Fruit fly (Drosophila melanogaster) whole organism, prepupa: ENCODE results near the gene CG11444.

Experiments
- CG10631 ChIP-seq: fragments of 200-800 bp; sonication (Bioruptor generic); optimal IDR thresholded peaks from 2 replicates; lab custom pipeline; 2016; ENCODE audit warnings: missing biosample characterization, missing genetic modification characterization
- CG11294 ChIP-seq: fragments of 200-800 bp; sonication (Bioruptor generic); IDR thresholded peaks from 2 replicates; pipeline ENCODE4 v1.3.6; 2022; ENCODE audit warnings: missing biosample characterization, missing genetic modification characterization
- CG15336 ChIP-seq: fragments of 200-800 bp; sonication (Bioruptor generic); IDR thresholded peaks from 2 replicates; pipeline ENCODE4 v1.3.6; 2022; ENCODE audit warnings: missing biosample characterization, missing genetic modification characterization
- CG1621 ChIP-seq: fragments of 200-800 bp; sonication (Bioruptor generic); optimal IDR thresholded peaks from 3 replicates; lab custom pipeline; 2018; ENCODE audit warnings: missing biosample characterization, mild to moderate bottlenecking, missing genetic modification characterization
- CG31627 ChIP-seq: fragments of 200-800 bp; sonication (Bioruptor generic); optimal IDR thresholded peaks from 3 replicates; lab custom pipeline; 2016; ENCODE audit warnings: missing biosample characterization, missing genetic modification characterization
- CG32006 ChIP-seq: fragments of 200-800 bp; sonication (Bioruptor generic); optimal IDR thresholded peaks from 3 replicates; lab custom pipeline; 2017; ENCODE audit warnings: missing biosample characterization, mild to moderate bottlenecking, missing genetic modification characterization
- CG34406 ChIP-seq: fragments of 200-800 bp; sonication (Bioruptor generic); optimal IDR thresholded peaks from 3 replicates; lab custom pipeline; 2016; ENCODE audit warnings: missing biosample characterization, missing genetic modification characterization
- CG3919 ChIP-seq: fragments of 200-800 bp; sonication (Bioruptor generic); optimal IDR thresholded peaks from 3 replicates; lab custom pipeline; 2016; ENCODE audit warnings: missing biosample characterization, missing genetic modification characterization
- CG4318 ChIP-seq: fragments of 200-800 bp; sonication (Bioruptor generic); optimal IDR thresholded peaks from 3 replicates; lab custom pipeline; 2017; ENCODE audit warnings: missing biosample characterization, mild to moderate bottlenecking, missing genetic modification characterization
- CG6163 ChIP-seq: fragments of 200-800 bp; sonication (Bioruptor generic); IDR thresholded peaks from 3 replicates; pipeline ENCODE4 v1.3.6; 2022; ENCODE audit warnings: missing biosample characterization, missing genetic modification characterization
- CG6792 ChIP-seq: fragments of 200-800 bp; sonication (Bioruptor generic); optimal IDR thresholded peaks from 3 replicates; lab custom pipeline; 2016; ENCODE audit warnings: missing biosample characterization, missing genetic modification characterization
- CG6808 ChIP-seq: fragments of 200-800 bp; sonication (Bioruptor generic); optimal IDR thresholded peaks from 3 replicates; lab custom pipeline; 2017; ENCODE audit warnings: missing biosample characterization, missing genetic modification characterization, mild to moderate bottlenecking, moderate library complexity, missing genetic modification reagents
- CG8119 ChIP-seq: fragments of 200-800 bp; sonication (Bioruptor generic); IDR thresholded peaks from 3 replicates; pipeline ENCODE4 v1.3.6; 2022; ENCODE audit warnings: missing biosample characterization, missing genetic modification characterization
- CG8319 ChIP-seq: fragments of 200-800 bp; sonication (Bioruptor generic); optimal IDR thresholded peaks from 3 replicates; lab custom pipeline; 2016; ENCODE audit warnings: missing biosample characterization, missing genetic modification characterization
- CG9139 ChIP-seq: fragments of 200-800 bp; sonication (Bioruptor generic); optimal IDR thresholded peaks from 3 replicates; lab custom pipeline; 2017; ENCODE audit warnings: missing biosample characterization, mild to moderate bottlenecking, missing genetic modification characterization
- Eip75B ChIP-seq: fragments of 200-800 bp; sonication (Bioruptor generic); optimal IDR thresholded peaks from 3 replicates; lab custom pipeline; 2016; ENCODE audit warnings: missing biosample characterization, missing genetic modification characterization
- Eip78C ChIP-seq: fragments of 200-800 bp; sonication (Bioruptor generic); peaks from one replicate; lab custom pipeline; 2016; ENCODE audit warnings: missing biosample characterization, missing genetic modification characterization
- Ets96B ChIP-seq: fragments of 200-800 bp; optimal IDR thresholded peaks from 2 replicates; lab custom pipeline; 2019; ENCODE audit warnings: missing biosample characterization, mild to moderate bottlenecking, missing genetic modification characterization, moderate library complexity
- Hr39 ChIP-seq: fragments of 200-800 bp; sonication (Bioruptor generic); optimal IDR thresholded peaks from 2 replicates; lab custom pipeline; 2016; ENCODE audit warnings: missing biosample characterization, missing genetic modification characterization
- Lpt ChIP-seq: fragments of 200-800 bp; sonication (Bioruptor generic); optimal IDR thresholded peaks from 3 replicates; lab custom pipeline; 2016; ENCODE audit warnings: missing biosample characterization, missing genetic modification characterization
- Met ChIP-seq: fragments of 200-800 bp; sonication (Bioruptor generic); optimal IDR thresholded peaks from 3 replicates; lab custom pipeline; 2016; ENCODE audit warnings: missing biosample characterization, missing genetic modification characterization
- OdsH ChIP-seq: fragments of 200-800 bp; sonication (Bioruptor generic); optimal IDR thresholded peaks from 3 replicates; lab custom pipeline; 2016; ENCODE audit warnings: missing biosample characterization, missing genetic modification characterization
- Smox ChIP-seq: fragments of 200-800 bp; sonication (Bioruptor generic); optimal IDR thresholded peaks from 3 replicates; lab custom pipeline; 2016; ENCODE audit warnings: missing biosample characterization, missing genetic modification characterization
- Sox102F ChIP-seq: fragments of 200-800 bp; sonication (Bioruptor generic); optimal IDR thresholded peaks from 2 replicates; lab custom pipeline; 2016; ENCODE audit warnings: missing biosample characterization, mild to moderate bottlenecking, missing genetic modification characterization
- achi ChIP-seq: fragments of 200-800 bp; sonication (Bioruptor generic); optimal IDR thresholded peaks from 3 replicates; lab custom pipeline; 2016; ENCODE audit warnings: missing biosample characterization, missing genetic modification characterization
- acj6 ChIP-seq: fragments of 200-800 bp; sonication (Bioruptor generic); optimal IDR thresholded peaks from 3 replicates; lab custom pipeline; 2016; ENCODE audit warnings: missing biosample characterization, missing genetic modification characterization
- cyc ChIP-seq: fragments of 200-800 bp; sonication (Bioruptor generic); optimal IDR thresholded peaks from 3 replicates; lab custom pipeline; 2016; ENCODE audit warnings: missing biosample characterization, missing genetic modification characterization
- dac ChIP-seq: fragments of 200-800 bp; sonication (Bioruptor generic); optimal IDR thresholded peaks from 2 replicates; lab custom pipeline; 2017; ENCODE audit warnings: missing biosample characterization, mild to moderate bottlenecking, missing genetic modification characterization
- eg ChIP-seq: fragments of 200-800 bp; sonication (Bioruptor generic); IDR thresholded peaks from 3 replicates; pipeline ENCODE4 v1.3.6; 2022; ENCODE audit warnings: missing biosample characterization, missing genetic modification characterization
- esn ChIP-seq: fragments of 200-800 bp; sonication (Bioruptor generic); optimal IDR thresholded peaks from 2 replicates; lab custom pipeline; 2016; ENCODE audit warnings: missing biosample characterization, mild to moderate bottlenecking, missing genetic modification characterization, moderate library complexity
- fd59A ChIP-seq: fragments of 200-800 bp; sonication (Bioruptor generic); optimal IDR thresholded peaks from 2 replicates; lab custom pipeline; 2017; ENCODE audit warnings: missing biosample characterization, mild to moderate bottlenecking, missing genetic modification characterization, missing genetic modification reagents
- fd85E ChIP-seq: fragments of 200-800 bp; sonication (Bioruptor generic); optimal IDR thresholded peaks from 3 replicates; lab custom pipeline; 2016; ENCODE audit warnings: missing biosample characterization, missing genetic modification characterization
- fkh ChIP-seq: fragments of 200-800 bp; sonication (Bioruptor generic); optimal IDR thresholded peaks from 3 replicates; lab custom pipeline; 2017; ENCODE audit warnings: missing biosample characterization, mild to moderate bottlenecking, missing genetic modification characterization, moderate library complexity
- lz ChIP-seq: fragments of 200-800 bp; sonication (Bioruptor generic); optimal IDR thresholded peaks from 3 replicates; lab custom pipeline; 2016; ENCODE audit warnings: missing biosample characterization, missing genetic modification characterization
- net ChIP-seq: fragments of 200-800 bp; sonication (Bioruptor generic); optimal IDR thresholded peaks from 3 replicates; lab custom pipeline; 2016; ENCODE audit warnings: missing biosample characterization, missing genetic modification characterization
- pdm3 ChIP-seq: fragments of 200-800 bp; sonication (Bioruptor generic); optimal IDR thresholded peaks from 3 replicates; lab custom pipeline; 2016; ENCODE audit warnings: missing biosample characterization, missing genetic modification characterization
- salr ChIP-seq, 2 experiments: fragments of 200-800 bp; sonication (Bioruptor generic); optimal IDR thresholded peaks; 3 replicates each; lab custom pipeline; 2016 to 2018; ENCODE audit warnings: missing biosample characterization in 2 of 2, missing genetic modification characterization in 2 of 2, mild to moderate bottlenecking in 1 of 2
- spab ChIP-seq: fragments of 200-800 bp; sonication (Bioruptor generic); optimal IDR thresholded peaks from 2 replicates; lab custom pipeline; 2017; ENCODE audit warnings: missing biosample characterization, mild to moderate bottlenecking, missing genetic modification characterization, missing genetic modification reagents
- ss ChIP-seq, 2 experiments: fragments of 200-800 bp; sonication (Bioruptor generic); optimal IDR thresholded peaks; 2 replicates in 1 of 2; 3 replicates in 1 of 2; lab custom pipeline; 2017 to 2018; ENCODE audit warnings: mild to moderate bottlenecking in 2 of 2, missing biosample characterization in 2 of 2, missing genetic modification characterization in 2 of 2, moderate library complexity in 1 of 2
- svp ChIP-seq: fragments of 200-800 bp; sonication (Bioruptor generic); peaks from one replicate; lab custom pipeline; 2016; ENCODE audit warnings: missing biosample characterization, missing genetic modification characterization
- topi ChIP-seq: fragments of 200-800 bp; sonication (Bioruptor generic); optimal IDR thresholded peaks from 3 replicates; lab custom pipeline; 2016; ENCODE audit warnings: missing biosample characterization, missing genetic modification characterization

Gene CG11444

DNA sequence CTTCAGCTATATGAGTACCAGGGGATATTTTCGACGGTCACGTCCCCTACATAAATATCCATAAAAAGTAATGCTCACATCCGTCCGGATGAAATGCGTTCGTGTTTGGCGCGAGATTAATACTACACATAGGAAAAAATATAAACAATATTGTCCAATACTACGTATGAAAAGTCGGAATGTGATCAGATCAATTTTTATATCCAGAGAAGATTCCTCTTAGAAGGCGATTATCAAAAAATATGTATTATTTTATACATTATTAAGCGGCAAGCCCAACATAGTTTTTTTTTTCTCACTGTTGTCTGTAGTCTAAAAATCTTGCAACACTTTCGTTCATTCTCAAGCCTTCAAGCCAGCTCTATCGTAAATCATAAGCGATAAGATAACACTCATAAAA is 19.8 kb upstream of the CG11444 start:
- TF ChIP-seq pdm3 (no peak), CG15336 (no peak), CG3919 (GFP tag; lab: Kevin White, UChicago) (peak; percentile 7), fkh (no peak), spab (no peak), fd85E (no peak), CG6163 (0 out of 3 replicates have a peak, but pooled peaks have one; percentile 42), CG9139 (GFP tag; lab: Kevin White, UChicago) (no peak), dac (GFP tag; lab: Kevin White, UChicago) (no peak), svp (GFP tag; lab: Kevin White, UChicago) (peak; percentile 53), salr (GFP tag; optimal IDR thresholded peaks at IDR 0.05; lab: Kevin White, UChicago) (no peak), Eip78C (GFP tag; lab: Kevin White, UChicago) (peak; percentile 32)

DNA sequence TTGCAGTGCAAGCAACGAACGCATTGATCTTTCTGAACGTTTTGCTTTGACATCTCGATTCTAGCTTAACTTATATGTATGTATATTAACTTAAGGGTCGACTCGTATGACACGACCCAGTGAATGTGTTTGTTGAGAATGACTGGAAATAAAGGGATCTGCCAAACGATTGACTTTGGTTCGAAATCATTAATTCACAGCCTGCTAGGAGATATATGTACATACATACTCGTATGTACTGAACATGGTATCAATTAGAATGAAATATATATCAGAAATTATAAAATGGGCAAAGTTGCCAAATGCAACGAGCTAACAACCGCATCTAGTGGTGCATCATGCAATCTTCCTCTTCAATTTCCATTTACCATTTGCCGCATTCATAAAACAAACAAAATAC is 17.6 kb upstream of the CG11444 start, which contains the start of gene CG12684:
TSS of gene CG12684 (minus strand) at position 101 of the 400 bp plus-strand sequence.
- no peak for TF ChIP-seq cyc
- no peak for TF ChIP-seq CG15336
- no peak for TF ChIP-seq CG32006 (GFP tag; lab: Kevin White, UChicago)
- no peak for TF ChIP-seq Lpt (GFP tag; lab: Kevin White, UChicago)
- no peak for TF ChIP-seq Eip75B (GFP tag; lab: Kevin White, UChicago)
- no peak for TF ChIP-seq eg (GFP tag; lab: Robert Waterston, UW)
- no peak for TF ChIP-seq CG11294 (GFP tag; lab: Robert Waterston, UW)
- TF ChIP-seq, all 60 proteins: peak for 0

DNA sequence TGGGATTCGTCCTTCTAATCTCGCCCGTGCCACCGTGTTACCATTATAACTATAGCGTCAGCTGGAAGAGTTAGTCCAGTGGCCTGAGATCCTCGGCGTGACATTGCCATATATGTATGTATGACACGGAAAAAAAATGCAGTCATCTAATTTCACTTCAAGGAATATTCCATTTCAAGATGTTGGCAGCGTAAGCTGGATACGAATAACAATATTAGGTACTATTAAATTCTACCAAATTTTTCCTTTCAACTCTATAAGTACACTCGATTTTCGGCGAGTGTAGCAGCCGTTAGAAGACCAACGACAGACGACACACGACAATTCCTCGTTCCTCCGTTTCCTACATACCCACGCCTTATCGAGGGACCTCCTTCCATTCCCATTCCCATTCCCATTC is 10.8 kb upstream of the CG11444 start:
- TF ChIP-seq svp (GFP tag; lab: Kevin White, UChicago) (peak; percentile 12), CG9139 (GFP tag; lab: Kevin White, UChicago) (no peak), Eip78C (GFP tag; lab: Kevin White, UChicago) (peak; percentile 43)

DNA sequence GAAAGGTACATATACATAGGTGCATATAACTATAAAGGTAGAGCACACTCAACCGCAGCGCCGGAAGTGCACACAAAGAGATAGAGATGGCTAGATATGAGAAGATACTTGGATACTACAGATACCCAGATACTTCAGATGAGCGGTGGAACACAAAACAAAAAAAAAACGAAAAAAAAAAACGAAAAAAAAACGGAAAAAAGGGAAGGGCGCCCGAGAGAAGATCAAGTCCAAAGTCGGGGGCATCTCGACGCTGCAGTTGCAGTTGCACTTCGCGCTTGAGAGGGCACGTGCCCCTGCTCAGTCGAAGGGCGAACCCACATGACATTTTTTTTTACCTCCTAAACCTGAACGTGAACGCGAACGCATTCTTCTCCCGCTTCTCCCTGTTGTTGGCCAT is 9.8 kb upstream of the CG11444 start:
- TF ChIP-seq lz (GFP tag; lab: Kevin White, UChicago) (no peak), CG6808 (GFP tag; lab: Kevin White, UChicago) (no peak), fd59A (no peak), ss (GFP tag; optimal IDR thresholded peaks at IDR 0.05; lab: Kevin White, UChicago) (peak; percentile 23 to 35), net (GFP tag; lab: Kevin White, UChicago) (no peak), CG9139 (GFP tag; lab: Kevin White, UChicago) (peak; percentile 46), CG34406 (GFP tag; lab: Kevin White, UChicago) (no peak), fd85E (no peak), achi (no peak)

DNA sequence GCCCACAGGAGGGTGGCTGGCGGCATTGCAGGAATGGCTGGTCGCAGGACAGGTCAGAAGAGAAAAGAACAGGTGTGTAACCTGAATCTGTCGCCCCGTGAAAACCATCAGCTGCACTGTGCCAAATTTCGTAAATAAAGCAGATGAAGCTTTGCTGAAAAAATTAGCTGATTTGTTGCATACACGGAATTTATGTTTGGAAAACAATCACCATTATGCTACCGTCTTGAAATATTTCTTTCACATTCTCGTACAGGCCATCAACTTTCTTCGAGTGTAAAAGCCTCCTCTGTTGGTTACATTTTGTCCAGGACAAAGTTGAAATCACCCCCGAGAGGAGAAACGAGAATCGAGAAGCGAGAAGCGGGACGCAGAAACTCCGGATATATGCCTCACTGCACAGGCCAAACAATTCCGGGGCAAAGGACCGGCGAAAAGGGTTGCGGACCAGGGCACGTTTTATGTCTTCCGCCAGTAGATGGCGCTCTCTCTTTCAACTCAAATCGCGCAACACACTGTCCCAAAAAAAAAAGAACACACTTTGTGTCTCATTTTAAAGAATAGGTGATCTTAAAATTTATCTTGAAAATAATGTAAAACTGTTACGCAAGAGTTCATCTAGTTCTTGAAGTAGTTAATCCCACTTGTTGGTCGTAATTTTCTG is 6.1 kb upstream of the CG11444 start:
- TF ChIP-seq spab (no peak), Smox (GFP tag; lab: Kevin White, UChicago) (peak; percentile 23), CG6808 (GFP tag; lab: Kevin White, UChicago) (peak; percentile 1), pdm3 (peak; percentile 24), CG1621 (peak; percentile 12), Eip78C (GFP tag; lab: Kevin White, UChicago) (peak; percentile 75), CG6792 (GFP tag; lab: Kevin White, UChicago) (peak; percentile 26), fd85E (no peak), Hr39 (GFP tag; lab: Kevin White, UChicago) (peak; percentile 55), esn (GFP tag; lab: Kevin White, UChicago) (peak; percentile 44), CG8119 (GFP tag; lab: Robert Waterston, UW) (no peak), fkh (no peak), Sox102F (GFP tag; lab: Kevin White, UChicago) (peak; percentile 19), CG8319 (no peak), cyc (peak; percentile 42), Ets96B (tag; lab: Kevin White, UChicago) (peak; percentile 38), lz (GFP tag; lab: Kevin White, UChicago) (peak; percentile 41), acj6 (GFP tag; lab: Kevin White, UChicago) (peak; percentile 1), OdsH (peak; percentile 13), Eip75B (GFP tag; lab: Kevin White, UChicago) (peak; percentile 11), CG31627 (peak; percentile 45), Met (GFP tag; lab: Kevin White, UChicago) (peak; percentile 32), topi (GFP tag; lab: Kevin White, UChicago) (peak; percentile 37), CG10631 (GFP tag; lab: Kevin White, UChicago) (peak; percentile 21), CG3919 (GFP tag; lab: Kevin White, UChicago) (peak; percentile 39), salr (GFP tag; optimal IDR thresholded peaks at IDR 0.05; lab: Kevin White, UChicago) (peak in 1 of 2 experiments; percentile 33), ss (GFP tag; optimal IDR thresholded peaks at IDR 0.05; lab: Kevin White, UChicago) (peak in 1 of 2 experiments; percentile 20), CG6163 (0 out of 3 replicates have a peak, but pooled peaks have one; percentile 11), fd59A (peak; percentile 5), CG4318 (GFP tag; lab: Kevin White, UChicago) (no peak)
